Worm (Caenorhabditis elegans): ENCODE data around the gene pgp-14.

Gene pgp-14

ce11 chrX:12781712-12782444, 32.5 kb upstream of the pgp-14 start, which contains the start of gene alh-13:
alh-13 (plus strand) TSS chrX:12782394.
- TF ChIP-seq zag-1 (tag; optimal IDR thresholded peaks at IDR 0.05) (no peak), blmp-1 (tag; optimal IDR thresholded peaks at IDR 0.05; ENCODE audit: insufficient read depth) (peak; percentile 54), Y55F3AM.14 (GFP tag; optimal IDR thresholded peaks at IDR 0.05) (no peak), unc-55 (GFP tag; optimal IDR thresholded peaks at IDR 0.05) (no peak), skn-1 (tag; optimal IDR thresholded peaks at IDR 0.05) (no peak), elt-3 (tag; optimal IDR thresholded peaks at IDR 0.05) (no peak), nhr-12 (tag; optimal IDR thresholded peaks at IDR 0.05) (no peak), mab-5 (tag; optimal IDR thresholded peaks at IDR 0.05) (no peak), nhr-237 (tag; optimal IDR thresholded peaks at IDR 0.05) (no peak), lsy-2 (tag; optimal IDR thresholded peaks at IDR 0.05) (no peak), snpc-4 (tag; optimal IDR thresholded peaks at IDR 0.05) (no peak), lin-39 (tag; optimal IDR thresholded peaks at IDR 0.05) (no peak), nhr-10 (tag; optimal IDR thresholded peaks at IDR 0.05) (no peak), dmd-4 (tag; optimal IDR thresholded peaks at IDR 0.05) (no peak), unc-62 (GFP tag; optimal IDR thresholded peaks at IDR 0.05) (no peak), ceh-82 (tag; optimal IDR thresholded peaks at IDR 0.05) (no peak), alr-1 (tag; optimal IDR thresholded peaks at IDR 0.05) (no peak), mdl-1 (tag; optimal IDR thresholded peaks at IDR 0.05) (peak in 1 of 2 experiments; percentile 11), C34F6.9 (tag; optimal IDR thresholded peaks at IDR 0.05) (no peak), nhr-21 (tag; optimal IDR thresholded peaks at IDR 0.05) (peak; percentile 62), ama-1 (optimal IDR thresholded peaks at IDR 0.05) (no peak), crh-2 (tag; optimal IDR thresholded peaks at IDR 0.05) (peak; percentile 31), lin-13 (GFP tag; optimal IDR thresholded peaks at IDR 0.05) (no peak), nhr-6 (tag; optimal IDR thresholded peaks at IDR 0.05) (no peak)

- TF ChIP-seq elt-3 (tag; optimal IDR thresholded peaks at IDR 0.05) (no peak), peb-1 (tag; optimal IDR thresholded peaks at IDR 0.05) (no peak), egl-27 (tag; optimal IDR thresholded peaks at IDR 0.05) (no peak), lin-13 (GFP tag; optimal IDR thresholded peaks at IDR 0.05) (no peak), mdl-1 (tag; optimal IDR thresholded peaks at IDR 0.05) (no peak), F13H6.1 (tag; optimal IDR thresholded peaks at IDR 0.05) (peak; percentile 39), fos-1 (tag; optimal IDR thresholded peaks at IDR 0.05) (peak; percentile 25), zag-1 (tag; optimal IDR thresholded peaks at IDR 0.05) (no peak), nhr-237 (tag; optimal IDR thresholded peaks at IDR 0.05) (no peak), ztf-11 (tag; optimal IDR thresholded peaks at IDR 0.05) (no peak), sma-9 (GFP tag; optimal IDR thresholded peaks at IDR 0.05) (peak; percentile 37), sma-9 (tag; optimal IDR thresholded peaks at IDR 0.05) (no peak), nhr-23 (tag; optimal IDR thresholded peaks at IDR 0.05) (no peak)
These were observed 31.3 kb upstream of the pgp-14 start for ce11 chrX:12780674-12781073.

- TF ChIP-seq F13H6.1 (tag; optimal IDR thresholded peaks at IDR 0.05) (no peak), peb-1 (tag; optimal IDR thresholded peaks at IDR 0.05) (no peak), ztf-1 (GFP tag; conservative IDR thresholded peaks at IDR 0.05) (no peak), alr-1 (tag; optimal IDR thresholded peaks at IDR 0.05) (no peak), ztf-11 (tag; optimal IDR thresholded peaks at IDR 0.05) (no peak), aly-2 (tag; optimal IDR thresholded peaks at IDR 0.05) (no peak), gmeb-1 (tag; optimal IDR thresholded peaks at IDR 0.05) (no peak), crh-2 (tag; optimal IDR thresholded peaks at IDR 0.05) (no peak), skn-1 (tag; optimal IDR thresholded peaks at IDR 0.05) (no peak), nhr-21 (tag; optimal IDR thresholded peaks at IDR 0.05) (no peak)
These were observed 20.3 kb upstream of the pgp-14 start, which contains the start of gene ilc-17.1 for ce11 chrX:12769697-12770096. ilc-17.1 (minus strand) TSS chrX:12769797.

ce11 chrX:12764009-12764408, 14.6 kb upstream of the pgp-14 start:
- TF ChIP-seq lin-11 (tag; optimal IDR thresholded peaks at IDR 0.05): no peak
- no peak for TF ChIP-seq sma-9 (GFP tag; optimal IDR thresholded peaks at IDR 0.05)
- TF ChIP-seq sma-9 (tag; optimal IDR thresholded peaks at IDR 0.05): no peak
- no peak for TF ChIP-seq nhr-23 (tag; optimal IDR thresholded peaks at IDR 0.05)
- TF ChIP-seq ceh-16 (tag; optimal IDR thresholded peaks at IDR 0.05): no peak
- no peak for TF ChIP-seq nhr-237 (tag; optimal IDR thresholded peaks at IDR 0.05)
- no peak for TF ChIP-seq ceh-82 (tag; optimal IDR thresholded peaks at IDR 0.05)
- TF ChIP-seq nhr-11 (tag; optimal IDR thresholded peaks at IDR 0.05): no peak
- TF ChIP-seq unc-55 (GFP tag; optimal IDR thresholded peaks at IDR 0.05): no peak
- TF ChIP-seq lsy-2 (tag; optimal IDR thresholded peaks at IDR 0.05): no peak
- TF ChIP-seq unc-62 (GFP tag; optimal IDR thresholded peaks at IDR 0.05): no peak
- TF ChIP-seq unc-39 (tag; optimal IDR thresholded peaks at IDR 0.05): no peak
